Worm (Caenorhabditis elegans) whole organism, L1 larva: ENCODE results near the gene lgl-1.
A peak's percentile ranks its signal among the peaks of the same experiment; 100 is the strongest.

Experiments used
- C16A3.4 ChIP-seq: fragments of 150-350 bp; optimal IDR thresholded peaks from 2 replicates; lab custom pipeline; 2014; ENCODE audit warnings: missing biosample characterization, missing genetic modification characterization
- C34B4.2 ChIP-seq: sonication (generic microtip); optimal IDR thresholded peaks from 2 replicates; lab custom pipeline; 2017; ENCODE audit warnings: mild to moderate bottlenecking, missing genetic modification characterization, missing compliant biosample characterization
- F16B12.6 ChIP-seq: fragments of 150-350 bp; optimal IDR thresholded peaks from 2 replicates; lab custom pipeline; 2014; ENCODE audit warnings: missing biosample characterization, missing genetic modification characterization
- aly-2 ChIP-seq: fragments of 150-350 bp; optimal IDR thresholded peaks from 2 replicates; lab custom pipeline; 2014; ENCODE audit warnings: missing biosample characterization, missing genetic modification characterization
- blmp-1 ChIP-seq: fragments of 150-350 bp; optimal IDR thresholded peaks from 2 replicates; lab custom pipeline; 2014; ENCODE audit warnings: missing biosample characterization, missing genetic modification characterization
- ceh-8 ChIP-seq: fragments of 200-800 bp; sonication (Bioruptor generic); optimal IDR thresholded peaks from 2 replicates; lab custom pipeline; 2018; ENCODE audit warnings: mild to moderate bottlenecking, missing genetic modification characterization, moderate library complexity, missing compliant biosample characterization
- ceh-82 ChIP-seq, 3 experiments: fragments of 150-350 bp in 1 of 3; sonication (generic microtip) in 2 of 3; optimal IDR thresholded peaks; 2 replicates each; lab custom pipeline; 2014 to 2017; ENCODE audit warnings: missing biosample characterization in 3 of 3, missing genetic modification characterization in 3 of 3
- ceh-90 ChIP-seq: sonication (generic microtip); optimal IDR thresholded peaks from 2 replicates; lab custom pipeline; 2016; ENCODE audit warnings: missing genetic modification characterization, missing compliant biosample characterization
- dsc-1 ChIP-seq: sonication (generic microtip); optimal IDR thresholded peaks from 2 replicates; lab custom pipeline; 2016; ENCODE audit warnings: mild to moderate bottlenecking, missing genetic modification characterization, missing compliant biosample characterization
- elt-2 ChIP-seq: sonication (generic microtip); optimal IDR thresholded peaks from 2 replicates; lab custom pipeline; 2016; ENCODE audit warnings: missing genetic modification characterization, mild to moderate bottlenecking, inconsistent platforms, missing compliant biosample characterization, missing genetic modification reagents
- elt-3 ChIP-seq, 6 experiments: fragments of 150-350 bp in 1 of 6; sonication (generic microtip); optimal IDR thresholded peaks; 2 replicates each; lab custom pipeline; 2017 to 2018; ENCODE audit warnings: missing biosample characterization in 6 of 6, missing genetic modification characterization in 6 of 6, inconsistent platforms in 1 of 6
- fkh-10 ChIP-seq: sonication (generic microtip); optimal IDR thresholded peaks from 2 replicates; lab custom pipeline; 2017; ENCODE audit warnings: missing biosample characterization, missing genetic modification reagents, missing genetic modification characterization
- fkh-8 ChIP-seq: sonication (generic microtip); optimal IDR thresholded peaks from 2 replicates; lab custom pipeline; 2016; ENCODE audit warnings: mild to moderate bottlenecking, missing genetic modification characterization, missing compliant biosample characterization
- fos-1 ChIP-seq: fragments of 150-350 bp; optimal IDR thresholded peaks from 2 replicates; lab custom pipeline; 2014; ENCODE audit warnings: missing biosample characterization, missing genetic modification characterization
- isw-1 ChIP-seq: fragments of 200-800 bp; sonication (Bioruptor generic); IDR thresholded peaks from 2 replicates; pipeline ENCODE4 v1.3.6; 2022; ENCODE audit warnings: missing genetic modification characterization, missing compliant biosample characterization
- lin-13 ChIP-seq: fragments of 150-350 bp; optimal IDR thresholded peaks from 2 replicates; lab custom pipeline; 2014; ENCODE audit warnings: missing biosample characterization, missing genetic modification reagents, missing genetic modification characterization
- lin-14 ChIP-seq: fragments of 200-800 bp; sonication (Bioruptor generic); optimal IDR thresholded peaks from 2 replicates; lab custom pipeline; 2018; ENCODE audit warnings: mild to moderate bottlenecking, missing genetic modification characterization, moderate library complexity, missing compliant biosample characterization
- lin-35 ChIP-seq, 2 experiments: fragments of 150-350 bp; optimal IDR thresholded peaks; 2 replicates each; lab custom pipeline; 2014; ENCODE audit warnings: missing biosample characterization in 2 of 2, missing genetic modification characterization in 2 of 2, missing genetic modification reagents in 2 of 2
- mab-9 ChIP-seq: fragments of 200-800 bp; sonication (Bioruptor generic); IDR thresholded peaks from 2 replicates; pipeline ENCODE4 v1.3.6; 2022; ENCODE audit warnings: missing genetic modification reagents, missing genetic modification characterization, missing compliant biosample characterization
- mdl-1 ChIP-seq, 2 experiments: fragments of 150-350 bp; optimal IDR thresholded peaks; 2 replicates each; lab custom pipeline; 2014 to 2017; ENCODE audit warnings: missing biosample characterization in 2 of 2, missing genetic modification characterization in 2 of 2, inconsistent platforms in 1 of 2
- mep-1 ChIP-seq: fragments of 150-350 bp; optimal IDR thresholded peaks from 2 replicates; lab custom pipeline; 2014; ENCODE audit warnings: missing biosample characterization, missing genetic modification characterization
- nhr-11 ChIP-seq: fragments of 150-350 bp; optimal IDR thresholded peaks from 2 replicates; lab custom pipeline; 2014; ENCODE audit warnings: missing biosample characterization, missing genetic modification characterization
- nhr-20 ChIP-seq: sonication (generic microtip); optimal IDR thresholded peaks from 2 replicates; lab custom pipeline; 2016; ENCODE audit warnings: mild to moderate bottlenecking, missing genetic modification characterization, missing compliant biosample characterization
- nhr-47 ChIP-seq: sonication (generic microtip); optimal IDR thresholded peaks from 2 replicates; lab custom pipeline; 2016; ENCODE audit warnings: mild to moderate bottlenecking, missing genetic modification characterization, moderate library complexity, missing compliant biosample characterization
- nhr-71 ChIP-seq: sonication (generic microtip); optimal IDR thresholded peaks from 2 replicates; lab custom pipeline; 2016; ENCODE audit warnings: mild to moderate bottlenecking, missing genetic modification characterization, moderate library complexity, missing compliant biosample characterization
- nhr-76 ChIP-seq: sonication (generic microtip); optimal IDR thresholded peaks from 2 replicates; lab custom pipeline; 2017; ENCODE audit warnings: missing biosample characterization, missing genetic modification characterization
- nhr-85 ChIP-seq: sonication (generic microtip); peaks from one replicate; lab custom pipeline; 2016; ENCODE audit warnings: missing genetic modification characterization, inconsistent platforms, missing compliant biosample characterization
- nhr-90 ChIP-seq: sonication (generic microtip); optimal IDR thresholded peaks from 2 replicates; lab custom pipeline; 2016; ENCODE audit warnings: mild to moderate bottlenecking, missing genetic modification characterization, missing compliant biosample characterization; ENCODE audit not compliant: poor library complexity
- pqm-1 ChIP-seq: sonication (generic microtip); optimal IDR thresholded peaks from 3 replicates; lab custom pipeline; 2017; ENCODE audit warnings: missing biosample characterization, missing genetic modification characterization
- skn-1 ChIP-seq: fragments of 150-350 bp; optimal IDR thresholded peaks from 2 replicates; lab custom pipeline; 2014; ENCODE audit warnings: missing biosample characterization, missing genetic modification characterization
- snu-23 ChIP-seq: sonication (generic microtip); optimal IDR thresholded peaks from 2 replicates; lab custom pipeline; 2016; ENCODE audit warnings: missing genetic modification characterization, missing compliant biosample characterization
- sox-4 ChIP-seq: sonication (generic microtip); optimal IDR thresholded peaks from 2 replicates; lab custom pipeline; 2016; ENCODE audit warnings: missing genetic modification characterization, missing compliant biosample characterization
- sup-37 ChIP-seq: fragments of 200-800 bp; sonication (Bioruptor generic); optimal IDR thresholded peaks from 2 replicates; lab custom pipeline; 2018; ENCODE audit warnings: mild to moderate bottlenecking, missing genetic modification characterization, missing compliant biosample characterization
- unc-130 ChIP-seq: fragments of 150-350 bp; optimal IDR thresholded peaks from 2 replicates; lab custom pipeline; 2017; ENCODE audit warnings: missing biosample characterization, missing genetic modification characterization, inconsistent platforms
- unc-62 ChIP-seq: fragments of 150-350 bp; optimal IDR thresholded peaks from 2 replicates; lab custom pipeline; 2014; ENCODE audit warnings: missing biosample characterization, missing genetic modification reagents, missing genetic modification characterization
- unc-86 ChIP-seq: sonication (generic microtip); optimal IDR thresholded peaks from 2 replicates; lab custom pipeline; 2016; ENCODE audit warnings: missing genetic modification characterization, missing compliant biosample characterization
- vab-15 ChIP-seq: sonication (generic microtip); optimal IDR thresholded peaks from 2 replicates; lab custom pipeline; 2017; ENCODE audit warnings: missing genotype, mild to moderate bottlenecking, missing genetic modification characterization, missing compliant biosample characterization
- zag-1 ChIP-seq: fragments of 150-350 bp; optimal IDR thresholded peaks from 2 replicates; lab custom pipeline; 2014; ENCODE audit warnings: missing biosample characterization, missing genetic modification characterization
- ztf-11 ChIP-seq, 2 experiments: sonication (generic microtip); optimal IDR thresholded peaks; 2 replicates each; lab custom pipeline; 2016 to 2017; ENCODE audit warnings: missing genetic modification characterization in 2 of 2, missing biosample characterization in 1 of 2, missing compliant biosample characterization in 1 of 2

Gene lgl-1

ce11 chrX:864293-864731 lies 6.6 kb downstream of the lgl-1 start (continued):
- TF ChIP-seq nhr-90: peak; percentile 70
- TF ChIP-seq unc-62: no peak
- no peak for TF ChIP-seq ztf-11 (tag; optimal IDR thresholded peaks at IDR 0.05; lab: Kevin White, UChicago)
- TF ChIP-seq C34B4.2 (tag; lab: Kevin White, UChicago): no peak
- TF ChIP-seq mdl-1 (tag; optimal IDR thresholded peaks at IDR 0.05; lab: Kevin White, UChicago): peak in 1 of 2 experiments; percentile 42
- no peak for TF ChIP-seq ceh-8 (GFP tag; lab: Kevin White, UChicago)
- peak; percentile 73 for TF ChIP-seq nhr-20 (tag; lab: Kevin White, UChicago)
- peak in 1 of 2 experiments; percentile 57 for TF ChIP-seq lin-35 (GFP tag; optimal IDR thresholded peaks at IDR 0.05; lab: Kevin White, UChicago)
- peak; percentile 67 for TF ChIP-seq snu-23
- TF ChIP-seq nhr-76 (tag; lab: Kevin White, UChicago): no peak
- no peak for TF ChIP-seq unc-86 (tag; lab: Kevin White, UChicago)
- no peak for TF ChIP-seq ceh-82 (tag; optimal IDR thresholded peaks at IDR 0.05; lab: Kevin White, UChicago)
- TF ChIP-seq fkh-10 (GFP tag; lab: Kevin White, UChicago): no peak

- no peak for TF ChIP-seq isw-1 (GFP tag; lab: Robert Waterston, UW)
- TF ChIP-seq pqm-1 (tag; lab: Kevin White, UChicago): no peak
- no peak for TF ChIP-seq sox-4
- TF ChIP-seq fkh-8: no peak
- no peak for TF ChIP-seq elt-2 (tag; lab: Kevin White, UChicago)
These were observed 7.4 kb downstream of the lgl-1 start, which contains the start of gene cdo-1 for ce11 chrX:863478-863877. Gene cdo-1 (minus strand): TSS chrX:863578.

- TF ChIP-seq fkh-8 (no peak), mab-9 (GFP tag; lab: Robert Waterston, UW) (no peak), zag-1 (no peak), F16B12.6 (tag; lab: Kevin White, UChicago) (no peak), lin-14 (GFP tag; lab: Kevin White, UChicago) (peak; percentile 26), nhr-85 (tag; lab: Kevin White, UChicago) (peak; percentile 77), blmp-1 (tag; lab: Kevin White, UChicago) (peak; percentile 18), nhr-76 (tag; lab: Kevin White, UChicago) (no peak), elt-2 (tag; lab: Kevin White, UChicago) (no peak), snu-23 (no peak), ztf-11 (tag; optimal IDR thresholded peaks at IDR 0.05; lab: Kevin White, UChicago) (no peak), unc-130 (tag; lab: Kevin White, UChicago) (peak; percentile 6), elt-3 (tag; optimal IDR thresholded peaks at IDR 0.05; lab: Kevin White, UChicago) (peak in 1 of 6 experiments; percentile 53), nhr-11 (tag; lab: Kevin White, UChicago) (no peak)
- TF ChIP-seq, all 84 proteins: peak for 5
These were observed 9.5 kb downstream of the lgl-1 start for ce11 chrX:861378-861777.

- peak; percentile 72 for TF ChIP-seq lin-14 (GFP tag; lab: Kevin White, UChicago)
- TF ChIP-seq dsc-1 (tag; lab: Kevin White, UChicago): no peak
- no peak for TF ChIP-seq fos-1 (tag; lab: Kevin White, UChicago)
- TF ChIP-seq skn-1 (tag; lab: Kevin White, UChicago): peak; percentile 44
- TF ChIP-seq snu-23: peak; percentile 3
- peak; percentile 12 for TF ChIP-seq nhr-47 (tag; lab: Kevin White, UChicago)
- TF ChIP-seq zag-1: no peak
- TF ChIP-seq sox-4: no peak
- peak; percentile 5 for TF ChIP-seq mep-1 (tag; lab: Kevin White, UChicago)
- no peak for TF ChIP-seq C16A3.4 (tag; lab: Kevin White, UChicago)
- no peak for TF ChIP-seq aly-2 (tag; lab: Kevin White, UChicago)
- peak in 2 of 3 experiments; percentile 0 to 18 for TF ChIP-seq ceh-82 (tag; optimal IDR thresholded peaks at IDR 0.05; lab: Kevin White, UChicago)
- no peak for TF ChIP-seq pqm-1 (tag; lab: Kevin White, UChicago)
- peak; percentile 32 for TF ChIP-seq nhr-71
- no peak for TF ChIP-seq ceh-90 (tag; lab: Kevin White, UChicago)
- TF ChIP-seq lin-13 (GFP tag; lab: Kevin White, UChicago): no peak
- no peak for TF ChIP-seq fkh-10 (GFP tag; lab: Kevin White, UChicago)
- TF ChIP-seq sup-37 (GFP tag; lab: Kevin White, UChicago): no peak
- TF ChIP-seq mdl-1 (tag; optimal IDR thresholded peaks at IDR 0.05; lab: Kevin White, UChicago): no peak
- TF ChIP-seq vab-15 (tag; lab: Kevin White, UChicago): no peak
These were observed 11.5 kb downstream of the lgl-1 start, which contains the start of gene F56F10.2 for ce11 chrX:859401-859800. Gene F56F10.2 (plus strand): TSS chrX:859615.
